Worm (Caenorhabditis elegans): ENCODE measurements around the gene kel-3.

DNA sequence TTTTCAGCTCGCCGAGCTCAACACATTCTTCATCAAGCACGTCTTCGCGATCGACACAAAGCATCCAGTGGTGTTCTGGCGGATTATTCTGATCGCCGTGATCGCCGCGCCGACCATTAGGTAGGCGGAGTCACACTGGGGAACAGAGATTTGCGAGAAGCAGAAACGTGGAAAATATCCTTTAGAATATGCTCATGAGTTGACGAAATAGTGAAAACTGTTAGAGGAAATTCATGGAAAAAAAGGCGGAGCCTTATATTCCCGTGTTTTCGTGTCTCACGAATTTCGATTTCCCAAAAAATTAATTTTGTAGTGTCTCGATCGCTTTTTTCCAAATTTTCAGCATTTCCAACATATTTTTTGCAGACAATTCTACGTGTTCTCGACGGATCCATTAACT is 9.9 kb downstream of the kel-3 start:
- TF ChIP-seq nfya-1 (tag; optimal IDR thresholded peaks at IDR 0.05; ENCODE audit: insufficient read depth), result no peak
- TF ChIP-seq elt-3 (tag; optimal IDR thresholded peaks at IDR 0.05), result no peak
- no peak for TF ChIP-seq nhr-11 (tag; optimal IDR thresholded peaks at IDR 0.05)
- no peak for TF ChIP-seq aly-2 (tag; optimal IDR thresholded peaks at IDR 0.05)
- no peak for TF ChIP-seq daf-12 (tag; optimal IDR thresholded peaks at IDR 0.05)
- no peak for TF ChIP-seq lin-15B (tag; optimal IDR thresholded peaks at IDR 0.05)
- TF ChIP-seq unc-62 (GFP tag; optimal IDR thresholded peaks at IDR 0.05), result no peak

Data from whole organism, L3 larva.